Worm (Caenorhabditis elegans): ENCODE data around the gene C18E9.9.

DNA sequence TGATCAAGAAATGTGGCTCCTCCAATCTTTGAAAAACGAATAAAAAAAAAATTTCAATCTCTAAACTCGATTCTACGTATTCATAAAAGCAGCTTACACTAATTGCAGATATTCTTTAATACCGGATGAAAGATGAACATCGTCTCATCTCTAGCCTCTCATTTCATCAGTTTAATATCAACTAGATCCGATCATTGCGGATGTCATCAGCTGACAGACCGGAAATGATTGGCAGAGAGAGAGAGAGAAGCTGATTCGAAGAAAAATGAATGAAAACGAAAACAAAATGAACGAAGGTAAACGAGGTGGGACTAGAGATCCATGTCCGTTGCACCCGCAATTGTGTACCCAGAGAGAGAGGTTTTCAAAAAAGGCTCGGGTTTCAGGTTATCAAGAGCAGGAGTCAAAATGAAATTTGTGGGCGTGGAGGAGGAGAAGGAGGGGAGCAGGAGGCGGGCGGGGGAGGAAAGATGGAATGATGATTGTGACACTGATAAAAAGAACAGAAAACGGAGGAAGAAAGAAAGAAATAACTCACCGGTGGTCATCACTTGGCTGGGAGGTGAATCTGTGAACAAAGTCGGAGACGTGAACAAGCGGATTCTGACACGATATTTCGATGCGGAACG lies 25.6 kb upstream of the C18E9.9 start:
- TF ChIP-seq snpc-4 (tag; optimal IDR thresholded peaks at IDR 0.05) (no peak), nhr-12 (tag; optimal IDR thresholded peaks at IDR 0.05) (no peak), elt-3 (tag; optimal IDR thresholded peaks at IDR 0.05) (no peak), unc-39 (tag; optimal IDR thresholded peaks at IDR 0.05) (no peak), lsy-2 (tag; optimal IDR thresholded peaks at IDR 0.05) (no peak), nhr-28 (tag; optimal IDR thresholded peaks at IDR 0.05) (no peak), ces-1 (GFP tag; optimal IDR thresholded peaks at IDR 0.05) (no peak), nhr-2 (tag; optimal IDR thresholded peaks at IDR 0.05) (no peak), nhr-76 (tag; optimal IDR thresholded peaks at IDR 0.05) (no peak), elt-1 (tag; optimal IDR thresholded peaks at IDR 0.05; ENCODE audit: borderline replicate concordance, insufficient read depth) (no peak), ceh-83 (GFP tag; optimal IDR thresholded peaks at IDR 0.05) (no peak)
